Fruit fly (Drosophila melanogaster) whole organism, embryonic: Measurements from ENCODE around the gene gl.
A peak's percentile ranks its signal among the peaks of the same experiment; 100 is the strongest.

ENCODE experiments used
- Abd-B ChIP-seq: fragments of 200-800 bp; sonication (Bioruptor generic); optimal IDR thresholded peaks from 2 replicates; lab custom pipeline; 2018; ENCODE audit warnings: missing biosample characterization, mild to moderate bottlenecking, missing genetic modification characterization, moderate library complexity
- B-H2 ChIP-seq: fragments of 200-800 bp; sonication (Bioruptor generic); optimal IDR thresholded peaks from 2 replicates; lab custom pipeline; 2018; ENCODE audit warnings: missing biosample characterization, mild to moderate bottlenecking, missing genetic modification characterization
- BEAF-32 ChIP-seq: fragments of 200-800 bp; sonication (Bioruptor generic); optimal IDR thresholded peaks from 3 replicates; lab custom pipeline; 2017; ENCODE audit warnings: missing biosample characterization, missing genetic modification characterization, mild to moderate bottlenecking, moderate library complexity, missing genetic modification reagents
- Bteb2 ChIP-seq: fragments of 200-800 bp; sonication (Bioruptor generic); optimal IDR thresholded peaks from 2 replicates; lab custom pipeline; 2016; ENCODE audit warnings: missing biosample characterization, missing genetic modification characterization
- CG10654 ChIP-seq: fragments of 200-800 bp; sonication (Bioruptor generic); optimal IDR thresholded peaks from 2 replicates; lab custom pipeline; 2016; ENCODE audit warnings: missing biosample characterization, missing genetic modification characterization
- CG10959 ChIP-seq: fragments of 200-800 bp; sonication (Bioruptor generic); IDR thresholded peaks from 2 replicates; pipeline ENCODE4 v1.3.6; 2022; ENCODE audit warnings: missing biosample characterization, missing genetic modification characterization
- CG12071 ChIP-seq: fragments of 200-800 bp; sonication (Bioruptor generic); optimal IDR thresholded peaks from 3 replicates; lab custom pipeline; 2018; ENCODE audit warnings: missing biosample characterization, mild to moderate bottlenecking, missing genetic modification characterization
- CG13287 ChIP-seq: fragments of 200-800 bp; sonication (Bioruptor generic); IDR thresholded peaks from 2 replicates; pipeline ENCODE4 v1.3.6; 2022; ENCODE audit warnings: missing biosample characterization, missing genetic modification characterization; ENCODE audit not compliant: partially characterized antibody
- CG14050 ChIP-seq: fragments of 200-800 bp; sonication (Bioruptor generic); IDR thresholded peaks from 3 replicates; pipeline ENCODE4 v1.3.6; 2022; ENCODE audit warnings: missing biosample characterization, missing genetic modification characterization
- CG14965 ChIP-seq: fragments of 200-800 bp; sonication (Bioruptor generic); optimal IDR thresholded peaks from 2 replicates; lab custom pipeline; 2016; ENCODE audit warnings: missing biosample characterization, missing genetic modification characterization, borderline replicate concordance
- CG18476 ChIP-seq: fragments of 200-800 bp; sonication (Bioruptor generic); optimal IDR thresholded peaks from 2 replicates; lab custom pipeline; 2016; ENCODE audit warnings: missing biosample characterization, mild to moderate bottlenecking, missing genetic modification characterization
- CG2116 ChIP-seq: fragments of 200-800 bp; sonication (Bioruptor generic); optimal IDR thresholded peaks from 3 replicates; lab custom pipeline; 2018; ENCODE audit warnings: missing biosample characterization, mild to moderate bottlenecking, missing genetic modification characterization
- CG2712 ChIP-seq: fragments of 200-800 bp; optimal IDR thresholded peaks from 3 replicates; lab custom pipeline; 2019; ENCODE audit warnings: missing biosample characterization, mild to moderate bottlenecking, missing genetic modification characterization, moderate library complexity
- CG4360 ChIP-seq: fragments of 200-800 bp; sonication (Bioruptor generic); IDR thresholded peaks from 2 replicates; pipeline ENCODE4 v1.3.6; 2022; ENCODE audit warnings: missing biosample characterization, missing genetic modification characterization
- CG5180 ChIP-seq: fragments of 200-800 bp; sonication (Bioruptor generic); optimal IDR thresholded peaks from 3 replicates; lab custom pipeline; 2017; ENCODE audit warnings: missing biosample characterization, missing genetic modification characterization, mild to moderate bottlenecking, moderate library complexity, missing genetic modification reagents
- CG6765 ChIP-seq: fragments of 200-800 bp; sonication (Bioruptor generic); optimal IDR thresholded peaks from 3 replicates; lab custom pipeline; 2017; ENCODE audit warnings: missing biosample characterization, mild to moderate bottlenecking, missing genetic modification characterization
- CG8281 ChIP-seq: fragments of 200-800 bp; sonication (Bioruptor generic); optimal IDR thresholded peaks from 2 replicates; lab custom pipeline; 2018; ENCODE audit warnings: missing biosample characterization, mild to moderate bottlenecking, missing genetic modification characterization, moderate library complexity
- CG8290 ChIP-seq, 3 experiments: fragments of 200-800 bp; sonication (Bioruptor generic); optimal IDR thresholded peaks; 2 replicates each; lab custom pipeline; 2016 to 2019; ENCODE audit warnings: missing biosample characterization in 3 of 3, missing genetic modification characterization in 3 of 3, mild to moderate bottlenecking in 2 of 3, moderate library complexity in 1 of 3
- CG9797 ChIP-seq: fragments of 200-800 bp; sonication (Bioruptor generic); optimal IDR thresholded peaks from 3 replicates; lab custom pipeline; 2018; ENCODE audit warnings: missing biosample characterization, mild to moderate bottlenecking, missing genetic modification characterization
- CG9817 ChIP-seq: fragments of 200-800 bp; sonication (Bioruptor generic); optimal IDR thresholded peaks from 2 replicates; lab custom pipeline; 2018; ENCODE audit warnings: missing biosample characterization, mild to moderate bottlenecking, missing genetic modification characterization, moderate library complexity
- Dip3 ChIP-seq: fragments of 200-800 bp; sonication (Bioruptor generic); optimal IDR thresholded peaks from 3 replicates; lab custom pipeline; 2016; ENCODE audit warnings: missing biosample characterization, missing genetic modification characterization
- Dp ChIP-seq: fragments of 200-800 bp; sonication (Bioruptor generic); optimal IDR thresholded peaks from 2 replicates; lab custom pipeline; 2018; ENCODE audit warnings: missing biosample characterization, mild to moderate bottlenecking, missing genetic modification characterization, moderate library complexity
- E2f2 ChIP-seq: fragments of 200-800 bp; sonication (Bioruptor generic); IDR thresholded peaks from 2 replicates; pipeline ENCODE4 v1.3.6; 2022; ENCODE audit warnings: missing biosample characterization, missing genetic modification characterization
- Fer1 ChIP-seq: fragments of 200-800 bp; sonication (Bioruptor generic); optimal IDR thresholded peaks from 2 replicates; lab custom pipeline; 2017; ENCODE audit warnings: missing biosample characterization, mild to moderate bottlenecking, missing genetic modification characterization
- NC2α ChIP-seq: fragments of 200-800 bp; sonication (Bioruptor generic); optimal IDR thresholded peaks from 2 replicates; lab custom pipeline; 2016; ENCODE audit warnings: missing biosample characterization, missing genetic modification characterization
- NK7.1 ChIP-seq: fragments of 200-800 bp; sonication (Bioruptor generic); optimal IDR thresholded peaks from 3 replicates; lab custom pipeline; 2016; ENCODE audit warnings: missing biosample characterization, missing genetic modification characterization
- Nf-YB ChIP-seq: fragments of 200-800 bp; sonication (Bioruptor generic); optimal IDR thresholded peaks from 3 replicates; lab custom pipeline; 2019; ENCODE audit warnings: missing biosample characterization, mild to moderate bottlenecking, missing genetic modification characterization, moderate library complexity
- Trl ChIP-seq, 3 experiments: fragments of >200 bp in 2 of 3; fragments of 200-800 bp in 1 of 3; sonication (Bioruptor generic) in 1 of 3; optimal IDR thresholded peaks; 2 replicates in 1 of 3; 3 replicates in 2 of 3; lab custom pipeline; 2016 to 2017; ENCODE audit warnings: missing biosample characterization in 1 of 3, missing genetic modification characterization in 1 of 3
- YL-1 ChIP-seq: fragments of 200-800 bp; sonication (Bioruptor generic); optimal IDR thresholded peaks from 3 replicates; lab custom pipeline; 2017; ENCODE audit warnings: missing biosample characterization, mild to moderate bottlenecking, missing genetic modification characterization
- abd-A ChIP-seq: fragments of 200-800 bp; sonication (Bioruptor generic); optimal IDR thresholded peaks from 3 replicates; lab custom pipeline; 2019; ENCODE audit warnings: missing biosample characterization, mild to moderate bottlenecking, missing genetic modification characterization, moderate library complexity
- cg ChIP-seq: fragments of 200-800 bp; sonication (Bioruptor generic); optimal IDR thresholded peaks from 3 replicates; lab custom pipeline; 2019; ENCODE audit warnings: missing biosample characterization, mild to moderate bottlenecking, missing genetic modification characterization, moderate library complexity
- croc ChIP-seq: fragments of 200-800 bp; sonication (Bioruptor generic); conservative IDR thresholded peaks from 3 replicates; pipeline ENCODE4 v1.3.6; 2022; ENCODE audit warnings: missing biosample characterization, missing genetic modification characterization
- esg ChIP-seq: fragments of 200-800 bp; sonication (Bioruptor generic); conservative IDR thresholded peaks from 2 replicates; pipeline ENCODE4 v1.3.6; 2022; ENCODE audit warnings: missing biosample characterization, missing genetic modification characterization
- eve ChIP-seq, 2 experiments: fragments of >200 bp; optimal IDR thresholded peaks; 2 replicates each; lab custom pipeline; 2017; ENCODE audit warnings: missing biosample characterization in 2 of 2, missing genetic modification characterization in 2 of 2
- jigr1 ChIP-seq: fragments of 200-800 bp; sonication (Bioruptor generic); IDR thresholded peaks from 3 replicates; pipeline ENCODE4 v1.3.6; 2022; ENCODE audit warnings: missing biosample characterization, missing genetic modification characterization
- ken ChIP-seq: fragments of 200-800 bp; sonication (Bioruptor generic); IDR thresholded peaks from 3 replicates; pipeline ENCODE4 v1.3.6; 2022; ENCODE audit warnings: missing biosample characterization, missing genetic modification characterization
- lola ChIP-seq, 3 experiments: fragments of >200 bp in 2 of 3; fragments of 200-800 bp in 1 of 3; sonication (Bioruptor generic) in 1 of 3; optimal IDR thresholded peaks; 2 replicates each; lab custom pipeline; 2017 to 2019; ENCODE audit warnings: missing biosample characterization in 3 of 3, missing genetic modification characterization in 3 of 3, mild to moderate bottlenecking in 1 of 3, moderate library complexity in 1 of 3
- maf-S ChIP-seq: fragments of 200-800 bp; sonication (Bioruptor generic); optimal IDR thresholded peaks from 2 replicates; lab custom pipeline; 2016; ENCODE audit warnings: missing biosample characterization, missing genetic modification characterization
- nerfin-1 ChIP-seq: fragments of 200-800 bp; sonication (Bioruptor generic); optimal IDR thresholded peaks from 3 replicates; lab custom pipeline; 2019; ENCODE audit warnings: missing biosample characterization, mild to moderate bottlenecking, missing genetic modification characterization, moderate library complexity
- prd ChIP-seq, 3 experiments: fragments of >200 bp in 2 of 3; fragments of 200-800 bp in 1 of 3; sonication (Bioruptor generic) in 1 of 3; optimal IDR thresholded peaks in 2 of 3; IDR thresholded peaks in 1 of 3; 2 replicates in 2 of 3; 3 replicates in 1 of 3; pipeline versions ENCODE4 v1.3.6 to Lab custom; 2017 to 2022; ENCODE audit warnings: missing biosample characterization in 1 of 3, missing genetic modification characterization in 1 of 3
- row ChIP-seq: fragments of 200-800 bp; sonication (Bioruptor generic); IDR thresholded peaks from 3 replicates; pipeline ENCODE4 v1.3.6; 2022; ENCODE audit warnings: missing biosample characterization, missing genetic modification characterization
- tio ChIP-seq: fragments of 200-800 bp; sonication (Bioruptor generic); optimal IDR thresholded peaks from 2 replicates; lab custom pipeline; 2017; ENCODE audit warnings: missing biosample characterization, missing genetic modification characterization, inconsistent platforms
- tll ChIP-seq, 2 experiments: fragments of 200-800 bp in 1 of 2; fragments of >200 bp in 1 of 2; sonication (Bioruptor generic) in 1 of 2; optimal IDR thresholded peaks; 2 replicates each; lab custom pipeline; 2017 to 2019; ENCODE audit warnings: missing biosample characterization in 2 of 2, missing genetic modification characterization in 2 of 2, mild to moderate bottlenecking in 1 of 2, moderate library complexity in 1 of 2
- unc-4 ChIP-seq: fragments of 200-800 bp; sonication (Bioruptor generic); IDR thresholded peaks from 2 replicates; pipeline ENCODE4 v1.3.6; 2022; ENCODE audit warnings: missing biosample characterization, missing genetic modification characterization; ENCODE audit not compliant: partially characterized antibody
- vvl ChIP-seq: fragments of 200-800 bp; sonication (Bioruptor generic); IDR thresholded peaks from 2 replicates; pipeline ENCODE4 v1.3.6; 2022; ENCODE audit warnings: missing biosample characterization, missing genetic modification characterization
- zen ChIP-seq: fragments of 200-800 bp; sonication (Bioruptor generic); optimal IDR thresholded peaks from 3 replicates; lab custom pipeline; 2018; ENCODE audit warnings: missing biosample characterization, mild to moderate bottlenecking, missing genetic modification characterization, moderate library complexity

Gene gl

dm6 chr3R:18396801-18397604, 24.5 kb upstream of the gl start, which contains the start of gene Vti1b (continued):
- peak; percentile 53 for TF ChIP-seq CG8290 (GFP tag; optimal IDR thresholded peaks at IDR 0.05; lab: Kevin White, UChicago)
- TF ChIP-seq CG8290 (tag; optimal IDR thresholded peaks at IDR 0.05; lab: Kevin White, UChicago) = peak; percentile 45 to 81
- no peak for TF ChIP-seq prd (optimal IDR thresholded peaks at IDR 0.05; lab: Kevin White, UChicago)
- peak; percentile 96 for TF ChIP-seq prd (GFP tag; IDR thresholded peaks at IDR 0.05; lab: Robert Waterston, UW)
- peak; percentile 83 for TF ChIP-seq CG6765
- TF ChIP-seq Abd-B = peak; percentile 91
- peak; percentile 90 for TF ChIP-seq CG10654 (GFP tag; lab: Kevin White, UChicago)
- TF ChIP-seq Dp = no peak
- peak; percentile 92 for TF ChIP-seq Dip3 (GFP tag; lab: Kevin White, UChicago)
- TF ChIP-seq CG2712 (tag; lab: Kevin White, UChicago) = peak; percentile 97
- TF ChIP-seq maf-S (GFP tag; lab: Kevin White, UChicago) = peak; percentile 89
- peak; percentile 87 for TF ChIP-seq CG9817
- peak; percentile 26 for TF ChIP-seq BEAF-32 (GFP tag; lab: Kevin White, UChicago)
- TF ChIP-seq ken (GFP tag; lab: Robert Waterston, UW) = peak; percentile 94
- peak; percentile 83 for TF ChIP-seq NK7.1 (GFP tag; lab: Kevin White, UChicago)
- no peak for TF ChIP-seq unc-4 (GFP tag; lab: Robert Waterston, UW)
- peak; percentile 87 for TF ChIP-seq jigr1 (GFP tag; lab: Robert Waterston, UW)
- no peak for TF ChIP-seq tll (GFP tag; optimal IDR thresholded peaks at IDR 0.05; lab: Kevin White, UChicago)
- peak in 1 of 3 experiments; percentile 91 for TF ChIP-seq lola (GFP tag; optimal IDR thresholded peaks at IDR 0.05; lab: Kevin White, UChicago)
- TF ChIP-seq B-H2 (GFP tag; lab: Kevin White, UChicago) = peak; percentile 42
- TF ChIP-seq CG14050 (GFP tag; lab: Robert Waterston, UW) = peak; percentile 90
- TF ChIP-seq esg (GFP tag; lab: Robert Waterston, UW) = peak; percentile 92
- TF ChIP-seq cg (GFP tag; lab: Kevin White, UChicago) = peak; percentile 90
- TF ChIP-seq Bteb2 (GFP tag; lab: Kevin White, UChicago) = peak; percentile 90
- TF ChIP-seq row (GFP tag; lab: Robert Waterston, UW) = peak; percentile 98
- TF ChIP-seq CG18476 (GFP tag; lab: Kevin White, UChicago) = peak; percentile 91
- TF ChIP-seq CG14965 (GFP tag; lab: Kevin White, UChicago) = peak; percentile 61
- TF ChIP-seq CG4360 (GFP tag; lab: Robert Waterston, UW) = peak; percentile 82
- peak; percentile 81 for TF ChIP-seq CG5180
- peak; percentile 89 for TF ChIP-seq NC2α (GFP tag; lab: Kevin White, UChicago)
- peak; percentile 89 for TF ChIP-seq CG10959 (GFP tag; lab: Robert Waterston, UW)
- no peak for TF ChIP-seq eve (GFP tag; optimal IDR thresholded peaks at IDR 0.05; lab: Kevin White, UChicago)
- peak; percentile 93 for TF ChIP-seq Fer1
- TF ChIP-seq YL-1 (GFP tag; lab: Kevin White, UChicago) = peak; percentile 64
- TF ChIP-seq CG9797 (GFP tag; lab: Kevin White, UChicago) = peak; percentile 43
- peak; percentile 69 for TF ChIP-seq CG2116 (GFP tag; lab: Kevin White, UChicago)
- peak; percentile 97 for TF ChIP-seq vvl (GFP tag; lab: Robert Waterston, UW)
- peak; percentile 74 for TF ChIP-seq CG8281
- peak; percentile 89 for TF ChIP-seq zen (tag; lab: Kevin White, UChicago)
- peak; percentile 58 for TF ChIP-seq abd-A (tag; lab: Kevin White, UChicago)
- TF ChIP-seq croc = peak; percentile 93
- TF ChIP-seq Nf-YB (GFP tag; lab: Kevin White, UChicago) = peak; percentile 82
- TF ChIP-seq CG12071 = peak; percentile 83
- peak; percentile 87 to 94 for TF ChIP-seq Trl (optimal IDR thresholded peaks at IDR 0.05; lab: Kevin White, UChicago)
- peak; percentile 82 for TF ChIP-seq Trl (GFP tag; optimal IDR thresholded peaks at IDR 0.05; lab: Kevin White, UChicago)
- TF ChIP-seq nerfin-1 (tag; lab: Kevin White, UChicago) = peak; percentile 89
- TF ChIP-seq E2f2 (GFP tag; lab: Robert Waterston, UW) = peak; percentile 74
- peak; percentile 90 for TF ChIP-seq tio (GFP tag; lab: Kevin White, UChicago)
- no peak; the same call in 1 of the 2 replicates for TF ChIP-seq CG13287
